Fruit fly (Drosophila melanogaster) whole organism, pupa: ENCODE data around the gene Ndf.

Source experiments
- CG10348 ChIP-seq: fragments of 200-800 bp; sonication (Bioruptor generic); IDR thresholded peaks from 2 replicates; pipeline ENCODE4 v1.3.6; 2022; ENCODE audit warnings: missing biosample characterization, missing genetic modification characterization
- CG12605 ChIP-seq: fragments of 200-800 bp; sonication (Bioruptor generic); IDR thresholded peaks from 2 replicates; pipeline ENCODE4 v1.3.6; 2022; ENCODE audit warnings: missing biosample characterization, missing genetic modification characterization
- CG13204 ChIP-seq: fragments of 200-800 bp; sonication (Bioruptor generic); optimal IDR thresholded peaks from 2 replicates; lab custom pipeline; 2018; ENCODE audit warnings: missing biosample characterization, mild to moderate bottlenecking, missing genetic modification characterization, moderate library complexity
- CG14655 ChIP-seq: fragments of 200-800 bp; sonication (Bioruptor generic); optimal IDR thresholded peaks from 3 replicates; lab custom pipeline; 2017; ENCODE audit warnings: mild to moderate bottlenecking, missing biosample characterization, missing genetic modification reagents, missing genetic modification characterization
- CG15710 ChIP-seq: fragments of 200-800 bp; sonication (Bioruptor generic); optimal IDR thresholded peaks from 2 replicates; lab custom pipeline; 2018; ENCODE audit warnings: missing biosample characterization, mild to moderate bottlenecking, missing genetic modification characterization, moderate library complexity
- CG17806 ChIP-seq: fragments of 200-800 bp; sonication (Bioruptor generic); optimal IDR thresholded peaks from 2 replicates; lab custom pipeline; 2018; ENCODE audit warnings: missing biosample characterization, mild to moderate bottlenecking, missing genetic modification characterization, moderate library complexity
- CG32121 ChIP-seq: fragments of 200-800 bp; sonication (Bioruptor generic); IDR thresholded peaks from 2 replicates; pipeline ENCODE4 v1.3.6; 2022; ENCODE audit warnings: missing biosample characterization, missing genetic modification characterization
- CG34367 ChIP-seq: fragments of 200-800 bp; sonication (Bioruptor generic); optimal IDR thresholded peaks from 2 replicates; lab custom pipeline; 2018; ENCODE audit warnings: missing biosample characterization, mild to moderate bottlenecking, missing genetic modification characterization
- CG4496 ChIP-seq: fragments of 200-800 bp; sonication (Bioruptor generic); IDR thresholded peaks from 3 replicates; pipeline ENCODE4 v1.3.6; 2022; ENCODE audit warnings: missing biosample characterization, missing genetic modification characterization
- CG8159 ChIP-seq: fragments of 200-800 bp; sonication (Bioruptor generic); optimal IDR thresholded peaks from 3 replicates; lab custom pipeline; 2018; ENCODE audit warnings: missing biosample characterization, mild to moderate bottlenecking, missing genetic modification characterization, moderate library complexity
- CG8301 ChIP-seq: fragments of 200-800 bp; sonication (Bioruptor generic); optimal IDR thresholded peaks from 2 replicates; lab custom pipeline; 2018; ENCODE audit warnings: missing biosample characterization, mild to moderate bottlenecking, missing genetic modification characterization
- CG9948 ChIP-seq: fragments of 200-800 bp; sonication (Bioruptor generic); optimal IDR thresholded peaks from 2 replicates; lab custom pipeline; 2018; ENCODE audit warnings: missing biosample characterization, mild to moderate bottlenecking, missing genetic modification characterization, moderate library complexity
- D1 ChIP-seq: fragments of 200-800 bp; sonication (Bioruptor generic); optimal IDR thresholded peaks from 2 replicates; lab custom pipeline; 2018; ENCODE audit warnings: missing biosample characterization, mild to moderate bottlenecking, missing genetic modification characterization, moderate library complexity
- EcR ChIP-seq: fragments of 200-800 bp; sonication (Bioruptor generic); optimal IDR thresholded peaks from 3 replicates; lab custom pipeline; 2019; ENCODE audit warnings: missing biosample characterization, missing genetic modification characterization, mild to moderate bottlenecking, moderate library complexity, missing genetic modification reagents
- Ets98B ChIP-seq: fragments of 200-800 bp; sonication (Bioruptor generic); IDR thresholded peaks from 2 replicates; pipeline ENCODE4 v1.3.6; 2022; ENCODE audit warnings: missing biosample characterization, missing genetic modification characterization
- Pif1A ChIP-seq: fragments of 200-800 bp; sonication (Bioruptor generic); optimal IDR thresholded peaks from 3 replicates; lab custom pipeline; 2016; ENCODE audit warnings: missing biosample characterization, missing genetic modification characterization
- Pif1B ChIP-seq: fragments of 200-800 bp; sonication (Bioruptor generic); optimal IDR thresholded peaks from 3 replicates; lab custom pipeline; 2016; ENCODE audit warnings: missing biosample characterization, missing genetic modification characterization
- Snoo ChIP-seq: fragments of 200-800 bp; sonication (Bioruptor generic); optimal IDR thresholded peaks from 3 replicates; lab custom pipeline; 2017; ENCODE audit warnings: missing biosample characterization, mild to moderate bottlenecking, missing genetic modification characterization, inconsistent platforms
- fd96Ca ChIP-seq: fragments of 200-800 bp; sonication (Bioruptor generic); IDR thresholded peaks from 3 replicates; pipeline ENCODE4 v1.3.6; 2022; ENCODE audit warnings: missing biosample characterization, missing genetic modification characterization
- gl ChIP-seq: fragments of 200-800 bp; sonication (Bioruptor generic); optimal IDR thresholded peaks from 2 replicates; lab custom pipeline; 2018; ENCODE audit warnings: missing biosample characterization, mild to moderate bottlenecking, missing genetic modification characterization
- rn ChIP-seq: fragments of 200-800 bp; sonication (Bioruptor generic); IDR thresholded peaks from 2 replicates; pipeline ENCODE4 v1.3.6; 2022; ENCODE audit warnings: missing biosample characterization, missing genetic modification characterization

Gene Ndf

DNA sequence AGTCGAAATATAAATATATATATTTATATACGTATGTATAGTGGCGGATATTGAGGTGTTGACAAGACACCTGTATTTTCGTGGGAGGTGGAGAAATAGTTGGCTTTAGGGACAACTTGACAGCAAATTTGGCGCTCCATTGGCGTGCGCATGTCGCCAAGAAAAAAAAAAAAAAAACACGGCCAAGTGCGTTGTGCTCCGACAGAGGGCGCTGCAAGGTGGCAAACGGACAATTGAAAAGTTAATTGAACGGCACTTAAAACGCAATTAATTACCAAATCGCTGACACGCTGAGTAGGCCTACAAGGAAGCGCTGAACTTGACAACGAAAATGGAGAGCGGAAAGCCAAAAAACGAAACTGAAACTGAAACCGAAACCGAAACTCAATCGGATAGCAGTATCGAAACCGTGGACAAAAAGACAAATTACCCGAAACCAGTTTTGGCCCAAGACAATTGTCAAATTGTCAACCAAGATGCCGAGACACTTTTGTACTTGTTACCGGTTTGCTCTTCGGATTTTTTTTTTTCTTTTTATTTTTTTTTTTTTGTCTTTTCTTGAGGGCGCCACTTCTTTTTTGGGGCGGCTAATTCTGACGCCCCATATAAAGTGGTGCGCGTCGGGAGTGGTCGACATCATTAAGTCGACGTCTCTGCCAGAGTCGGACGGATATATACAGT lies 50.1 kb downstream of the Ndf start, which contains the start of gene Cpr31A:
Gene Cpr31A (plus strand): TSS at position 631 of the 681 bp plus-strand sequence.
- no peak for TF ChIP-seq Snoo (tag; lab: Kevin White, UChicago)
- no peak for TF ChIP-seq CG8301 (tag; lab: Kevin White, UChicago)
- no peak for TF ChIP-seq CG34367
- no peak for TF ChIP-seq Pif1B (GFP tag; lab: Kevin White, UChicago)
- TF ChIP-seq CG10348 (GFP tag; lab: Robert Waterston, UW) = no peak
- no peak for TF ChIP-seq rn (GFP tag; lab: Robert Waterston, UW)
- TF ChIP-seq Ets98B (GFP tag; lab: Robert Waterston, UW) = no peak
- TF ChIP-seq CG8159 (tag; lab: Kevin White, UChicago) = no peak
- TF ChIP-seq CG4496 (GFP tag; lab: Robert Waterston, UW) = no peak
- no peak for TF ChIP-seq CG9948 (tag; lab: Kevin White, UChicago)
- no peak for TF ChIP-seq CG32121 (GFP tag; lab: Robert Waterston, UW)
- TF ChIP-seq CG15710 (tag; lab: Kevin White, UChicago) = no peak
- no peak for TF ChIP-seq gl (tag; lab: Kevin White, UChicago)
- no peak for TF ChIP-seq fd96Ca (GFP tag; lab: Robert Waterston, UW)
- no peak for TF ChIP-seq CG17806 (tag; lab: Kevin White, UChicago)
- no peak for TF ChIP-seq CG12605 (GFP tag; lab: Robert Waterston, UW)
- no peak for TF ChIP-seq Pif1A (GFP tag; lab: Kevin White, UChicago)
- no peak for TF ChIP-seq D1 (tag; lab: Kevin White, UChicago)
- TF ChIP-seq CG14655 (GFP tag; lab: Kevin White, UChicago) = no peak

DNA sequence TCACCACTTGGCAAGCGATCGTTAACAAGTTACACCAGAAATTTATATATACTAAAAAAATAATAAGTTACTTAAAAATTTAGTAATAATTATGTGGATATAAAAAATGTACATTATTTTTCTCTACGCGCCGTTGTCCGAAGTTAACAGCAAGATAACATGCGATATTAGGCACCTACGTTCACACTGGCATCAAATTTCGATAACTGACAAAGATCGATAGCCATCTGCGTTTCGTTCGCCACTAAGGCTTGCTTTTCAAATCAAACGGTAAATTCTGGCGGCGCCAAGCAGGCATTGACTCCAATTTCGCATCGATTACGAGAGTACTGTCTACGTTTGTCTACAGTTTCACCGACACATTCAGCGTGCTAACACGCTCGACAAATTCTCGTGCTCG lies 53.1 kb downstream of the Ndf start, which contains the start of gene Pen:
Gene Pen (plus strand): TSS at position 196 of the 400 bp plus-strand sequence.
- peak; percentile 40 for TF ChIP-seq EcR (GFP tag; lab: Kevin White, UChicago)
- TF ChIP-seq CG17806 (tag; lab: Kevin White, UChicago) = no peak

dm6 chr2L:10057236-10057635 lies 53.6 kb downstream of the Ndf start:
- TF ChIP-seq CG13204 (GFP tag; lab: Kevin White, UChicago) (peak; percentile 91), CG17806 (tag; lab: Kevin White, UChicago) (peak; percentile 98), CG10348 (GFP tag; lab: Robert Waterston, UW) (peak; percentile 78), CG8159 (tag; lab: Kevin White, UChicago) (peak; percentile 95), gl (tag; lab: Kevin White, UChicago) (peak; percentile 95), CG14655 (GFP tag; lab: Kevin White, UChicago) (peak; percentile 98), D1 (tag; lab: Kevin White, UChicago) (peak; percentile 83), rn (GFP tag; lab: Robert Waterston, UW) (peak; percentile 94), CG15710 (tag; lab: Kevin White, UChicago) (peak; percentile 94), Ets98B (GFP tag; lab: Robert Waterston, UW) (peak; percentile 96), Snoo (tag; lab: Kevin White, UChicago) (peak; percentile 98), Pif1A (GFP tag; lab: Kevin White, UChicago) (peak; percentile 97), CG32121 (GFP tag; lab: Robert Waterston, UW) (peak; percentile 91), CG34367 (peak; percentile 95), fd96Ca (GFP tag; lab: Robert Waterston, UW) (peak; percentile 99), Pif1B (GFP tag; lab: Kevin White, UChicago) (peak; percentile 98), CG9948 (tag; lab: Kevin White, UChicago) (peak; percentile 97), CG4496 (GFP tag; lab: Robert Waterston, UW) (peak; percentile 99), CG12605 (GFP tag; lab: Robert Waterston, UW) (peak; percentile 94), EcR (GFP tag; lab: Kevin White, UChicago) (no peak), CG8301 (tag; lab: Kevin White, UChicago) (peak; percentile 97)
